Worm (Caenorhabditis elegans) whole organism, L4 larva: ENCODE measurements around the gene T08D10.3.
A peak's percentile ranks its signal among the peaks of the same experiment; 100 is the strongest.

ENCODE experiments used
- D1046.2 ChIP-seq: fragments of 200-800 bp; sonication (Bioruptor generic); IDR thresholded peaks from 2 replicates; pipeline ENCODE4 v1.3.6; 2022; ENCODE audit warnings: missing genetic modification characterization, missing compliant biosample characterization
- F44E2.7 ChIP-seq: fragments of 200-800 bp; sonication (Bioruptor generic); IDR thresholded peaks from 2 replicates; pipeline ENCODE4 v2.1.2; 2022; ENCODE audit warnings: missing genetic modification characterization, missing compliant biosample characterization
- T26A8.4 ChIP-seq: fragments of 200-800 bp; sonication (Bioruptor generic); IDR thresholded peaks from 2 replicates; pipeline ENCODE4 v1.3.6; 2022; ENCODE audit warnings: missing genetic modification characterization, missing compliant biosample characterization
- Y105C5A.15 ChIP-seq: fragments of 200-800 bp; sonication (Bioruptor generic); IDR thresholded peaks from 2 replicates; pipeline ENCODE4 v1.3.6; 2022; ENCODE audit warnings: missing genetic modification characterization, missing compliant biosample characterization
- Y5F2A.4 ChIP-seq: fragments of 200-800 bp; sonication (Bioruptor generic); optimal IDR thresholded peaks from 2 replicates; lab custom pipeline; 2018; ENCODE audit warnings: mild to moderate bottlenecking, missing genetic modification characterization, missing compliant biosample characterization
- Y75B8A.6 ChIP-seq: fragments of 200-800 bp; sonication (Bioruptor generic); IDR thresholded peaks from 2 replicates; pipeline ENCODE4 v1.3.6; 2022; ENCODE audit warnings: missing genetic modification reagents, missing genetic modification characterization, missing compliant biosample characterization
- ZK546.5 ChIP-seq, 2 experiments: sonication (generic microtip); optimal IDR thresholded peaks; 2 replicates each; lab custom pipeline; 2017; ENCODE audit warnings: missing biosample characterization in 2 of 2, missing genetic modification characterization in 2 of 2
- aha-1 ChIP-seq: fragments of 150-350 bp; peaks from one replicate; lab custom pipeline; 2014; ENCODE audit warnings: missing biosample characterization, missing genetic modification characterization
- aly-2 ChIP-seq: sonication (generic microtip); optimal IDR thresholded peaks from 2 replicates; lab custom pipeline; 2018; ENCODE audit warnings: missing biosample characterization, missing genetic modification characterization
- attf-4 ChIP-seq: sonication (generic microtip); optimal IDR thresholded peaks from 3 replicates; lab custom pipeline; 2017; ENCODE audit warnings: missing biosample characterization, missing genetic modification characterization
- ceh-20 ChIP-seq: fragments of 200-800 bp; sonication (Bioruptor generic); IDR thresholded peaks from 2 replicates; pipeline ENCODE4 v1.3.6; 2022; ENCODE audit warnings: missing genetic modification reagents, missing genetic modification characterization, missing compliant biosample characterization
- ceh-28 ChIP-seq: fragments of 150-350 bp; optimal IDR thresholded peaks from 2 replicates; lab custom pipeline; 2014; ENCODE audit warnings: missing biosample characterization, missing genetic modification reagents, missing genetic modification characterization
- ceh-32 ChIP-seq: sonication (generic microtip); optimal IDR thresholded peaks from 2 replicates; lab custom pipeline; 2016; ENCODE audit warnings: mild to moderate bottlenecking, missing genetic modification characterization, missing compliant biosample characterization; ENCODE audit not compliant: poor library complexity
- ceh-62 ChIP-seq: sonication (generic microtip); optimal IDR thresholded peaks from 2 replicates; lab custom pipeline; 2017; ENCODE audit warnings: missing biosample characterization, missing genetic modification characterization
- daf-12 ChIP-seq: fragments of 150-350 bp; optimal IDR thresholded peaks from 2 replicates; lab custom pipeline; 2014; ENCODE audit warnings: missing biosample characterization, missing genetic modification reagents, missing genetic modification characterization
- daf-8 ChIP-seq: fragments of 200-800 bp; sonication (Bioruptor generic); IDR thresholded peaks from 2 replicates; pipeline ENCODE4 v1.3.6; 2022; ENCODE audit warnings: missing genetic modification characterization, missing compliant biosample characterization
- dmd-8 ChIP-seq: fragments of 200-800 bp; sonication (Bioruptor generic); IDR thresholded peaks from 2 replicates; pipeline ENCODE4 v1.3.6; 2022; ENCODE audit warnings: missing genetic modification characterization, missing compliant biosample characterization
- dmd-9 ChIP-seq: fragments of 200-800 bp; sonication (Bioruptor generic); IDR thresholded peaks from 2 replicates; pipeline ENCODE4 v1.3.6; 2022; ENCODE audit warnings: missing genetic modification reagents, missing genetic modification characterization, missing compliant biosample characterization
- dve-1 ChIP-seq: sonication (generic microtip); optimal IDR thresholded peaks from 2 replicates; lab custom pipeline; 2017; ENCODE audit warnings: antibody characterized with exemption, mild to moderate bottlenecking, missing genetic modification characterization, missing compliant biosample characterization; ENCODE audit not compliant: insufficient read depth
- gei-8 ChIP-seq: fragments of 200-800 bp; sonication (Bioruptor generic); optimal IDR thresholded peaks from 2 replicates; lab custom pipeline; 2018; ENCODE audit warnings: mild to moderate bottlenecking, missing genetic modification characterization, missing compliant biosample characterization
- hlh-11 ChIP-seq: fragments of 200-800 bp; sonication (Bioruptor generic); optimal IDR thresholded peaks from 2 replicates; lab custom pipeline; 2018; ENCODE audit warnings: mild to moderate bottlenecking, missing genetic modification characterization, missing compliant biosample characterization
- hlh-30 ChIP-seq: sonication (generic microtip); optimal IDR thresholded peaks from 2 replicates; lab custom pipeline; 2017; ENCODE audit warnings: antibody characterized with exemption, mild to moderate bottlenecking, missing genetic modification characterization, missing compliant biosample characterization; ENCODE audit not compliant: insufficient read depth
- lin-38 ChIP-seq: fragments of 200-800 bp; sonication (Bioruptor generic); IDR thresholded peaks from 2 replicates; pipeline ENCODE4 v1.3.6; 2022; ENCODE audit warnings: missing genetic modification reagents, missing genetic modification characterization, missing compliant biosample characterization
- mdl-1 ChIP-seq, 2 experiments: fragments of 150-350 bp in 1 of 2; sonication (generic microtip) in 1 of 2; optimal IDR thresholded peaks; 2 replicates each; lab custom pipeline; 2014 to 2017; ENCODE audit warnings: missing biosample characterization in 2 of 2, missing genetic modification characterization in 2 of 2
- mdt-29 ChIP-seq: fragments of 200-800 bp; sonication (Bioruptor generic); IDR thresholded peaks from 2 replicates; pipeline ENCODE4 v1.3.6; 2022; ENCODE audit warnings: missing genetic modification reagents, missing genetic modification characterization, missing compliant biosample characterization
- mep-1 ChIP-seq: fragments of 150-350 bp; sonication (generic microtip); optimal IDR thresholded peaks from 3 replicates; lab custom pipeline; 2014; ENCODE audit warnings: missing biosample characterization, missing genetic modification characterization
- mes-2 ChIP-seq: sonication (generic microtip); optimal IDR thresholded peaks from 2 replicates; lab custom pipeline; 2016; ENCODE audit warnings: missing genotype, mild to moderate bottlenecking, missing genetic modification characterization, missing compliant biosample characterization; ENCODE audit not compliant: poor library complexity, severe bottlenecking
- mxl-2 ChIP-seq: fragments of 200-800 bp; sonication (Bioruptor generic); conservative IDR thresholded peaks from 2 replicates; pipeline ENCODE4 v1.3.6; 2022; ENCODE audit warnings: missing genetic modification reagents, missing genetic modification characterization, missing compliant biosample characterization
- mxl-3 ChIP-seq: fragments of 200-800 bp; sonication (Bioruptor generic); optimal IDR thresholded peaks from 2 replicates; lab custom pipeline; 2018; ENCODE audit warnings: mild to moderate bottlenecking, missing genetic modification characterization, missing compliant biosample characterization
- nhr-10 ChIP-seq: fragments of 150-350 bp; optimal IDR thresholded peaks from 2 replicates; lab custom pipeline; 2014; ENCODE audit warnings: missing biosample characterization, missing genetic modification characterization
- nhr-11 ChIP-seq: fragments of 150-350 bp; optimal IDR thresholded peaks from 2 replicates; lab custom pipeline; 2014; ENCODE audit warnings: missing biosample characterization, missing genetic modification characterization
- nhr-237 ChIP-seq: sonication (generic microtip); optimal IDR thresholded peaks from 2 replicates; lab custom pipeline; 2017; ENCODE audit warnings: missing biosample characterization, missing genetic modification characterization
- nhr-25 ChIP-seq: sonication (generic microtip); optimal IDR thresholded peaks from 2 replicates; lab custom pipeline; 2017; ENCODE audit warnings: missing genetic modification characterization, mild to moderate bottlenecking, missing compliant biosample characterization, antibody characterized with exemption, moderate library complexity, borderline replicate concordance; ENCODE audit not compliant: insufficient read depth
- nhr-41 ChIP-seq: fragments of 200-800 bp; sonication (Bioruptor generic); IDR thresholded peaks from 2 replicates; pipeline ENCODE4 v1.3.6; 2022; ENCODE audit warnings: missing genetic modification reagents, missing genetic modification characterization, missing compliant biosample characterization
- nhr-42 ChIP-seq: fragments of 200-800 bp; sonication (Bioruptor generic); IDR thresholded peaks from 2 replicates; pipeline ENCODE4 v1.3.6; 2022; ENCODE audit warnings: missing genetic modification characterization, missing compliant biosample characterization
- nhr-48 ChIP-seq: sonication (generic microtip); optimal IDR thresholded peaks from 2 replicates; lab custom pipeline; 2016; ENCODE audit warnings: mild to moderate bottlenecking, missing genetic modification characterization, missing compliant biosample characterization
- nhr-6 ChIP-seq: fragments of 150-350 bp; optimal IDR thresholded peaks from 2 replicates; lab custom pipeline; 2014; ENCODE audit warnings: missing biosample characterization, missing genetic modification characterization
- nhr-76 ChIP-seq: fragments of 150-350 bp; optimal IDR thresholded peaks from 2 replicates; lab custom pipeline; 2014; ENCODE audit warnings: missing biosample characterization, missing genetic modification characterization
- pqm-1 ChIP-seq: sonication (generic microtip); optimal IDR thresholded peaks from 2 replicates; lab custom pipeline; 2017; ENCODE audit warnings: missing biosample characterization, missing genetic modification characterization
- saeg-2 ChIP-seq: fragments of 200-800 bp; sonication (Bioruptor generic); IDR thresholded peaks from 2 replicates; pipeline ENCODE4 v1.3.6; 2022; ENCODE audit warnings: missing genetic modification reagents, missing genetic modification characterization, missing compliant biosample characterization
- set-16 ChIP-seq: fragments of 200-800 bp; sonication (Bioruptor generic); IDR thresholded peaks from 2 replicates; pipeline ENCODE4 v1.3.6; 2022; ENCODE audit warnings: missing genetic modification reagents, missing genetic modification characterization, missing compliant biosample characterization
- skn-1 ChIP-seq: fragments of 150-350 bp; optimal IDR thresholded peaks from 2 replicates; lab custom pipeline; 2014; ENCODE audit warnings: missing biosample characterization, missing genetic modification characterization
- snpc-1.2 ChIP-seq: fragments of 200-800 bp; sonication (Bioruptor generic); IDR thresholded peaks from 2 replicates; pipeline ENCODE4 v1.3.6; 2022; ENCODE audit warnings: missing genetic modification reagents, missing genetic modification characterization, missing compliant biosample characterization
- tag-97 ChIP-seq: fragments of 200-800 bp; sonication (Bioruptor generic); IDR thresholded peaks from 2 replicates; pipeline ENCODE4 v1.3.6; 2022; ENCODE audit warnings: missing genetic modification characterization, missing compliant biosample characterization
- tra-1 ChIP-seq: fragments of 200-800 bp; sonication (Bioruptor generic); IDR thresholded peaks from 2 replicates; pipeline ENCODE4 v1.3.6; 2022; ENCODE audit warnings: missing genetic modification reagents, missing genetic modification characterization, missing compliant biosample characterization
- unc-130 ChIP-seq: sonication (generic microtip); optimal IDR thresholded peaks from 2 replicates; lab custom pipeline; 2016; ENCODE audit warnings: missing genetic modification reagents, missing genetic modification characterization, missing compliant biosample characterization
- unc-39 ChIP-seq: sonication (generic microtip); optimal IDR thresholded peaks from 2 replicates; lab custom pipeline; 2017; ENCODE audit warnings: missing biosample characterization, missing genetic modification characterization
- vab-7 ChIP-seq: fragments of 200-800 bp; sonication (Bioruptor generic); IDR thresholded peaks from 2 replicates; pipeline ENCODE4 v1.3.6; 2022; ENCODE audit warnings: missing genetic modification reagents, missing genetic modification characterization, missing compliant biosample characterization
- zfp-2 ChIP-seq: sonication (generic microtip); optimal IDR thresholded peaks from 2 replicates; lab custom pipeline; 2016; ENCODE audit warnings: mild to moderate bottlenecking, missing genetic modification characterization, missing compliant biosample characterization
- zip-2 ChIP-seq: fragments of 150-350 bp; optimal IDR thresholded peaks from 2 replicates; lab custom pipeline; 2014; ENCODE audit warnings: missing biosample characterization, missing genetic modification characterization
- ztf-11 ChIP-seq: fragments of 150-350 bp; optimal IDR thresholded peaks from 2 replicates; lab custom pipeline; 2014; ENCODE audit warnings: missing biosample characterization, missing genetic modification characterization

The T08D10.3 gene

DNA sequence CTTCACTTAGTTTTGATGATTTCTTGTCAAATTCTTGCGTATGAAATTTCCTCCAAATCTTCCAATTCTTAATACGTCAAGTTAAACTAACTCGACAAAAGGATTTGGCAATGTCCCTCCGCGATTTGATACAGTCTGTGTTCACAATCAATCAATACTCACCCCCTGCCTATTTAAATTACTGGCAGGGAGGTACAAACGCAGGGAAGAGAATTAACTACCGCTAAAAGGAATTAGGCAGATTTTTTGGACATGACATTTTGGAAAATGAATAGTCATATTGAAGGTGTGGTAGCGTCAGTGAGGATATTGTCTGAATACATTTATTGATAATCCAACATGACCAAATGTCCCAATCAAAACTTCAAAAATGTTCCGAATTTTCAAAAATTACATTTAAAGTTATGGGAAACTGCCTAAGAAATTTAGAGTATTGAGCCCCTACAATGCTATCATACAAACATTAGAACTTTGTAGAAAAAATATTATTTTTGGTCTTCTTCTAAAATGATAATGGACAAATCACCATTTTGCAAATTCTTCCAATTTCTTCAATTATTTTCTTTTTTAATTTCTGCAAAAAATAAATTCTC, 17.8 kb upstream of the T08D10.3 start (continued):
- TF ChIP-seq aly-2 (tag; lab: Kevin White, UChicago): no peak
- no peak for TF ChIP-seq tag-97 (GFP tag; lab: Robert Waterston, UW)
- TF ChIP-seq tra-1 (GFP tag; lab: Robert Waterston, UW): peak; percentile 95
- peak; percentile 89 for TF ChIP-seq Y75B8A.6
- peak; percentile 98 for TF ChIP-seq nhr-48 (tag; lab: Kevin White, UChicago)
- TF ChIP-seq ceh-62: no peak
- peak; percentile 88 for TF ChIP-seq lin-38 (GFP tag; lab: Robert Waterston, UW)
- TF ChIP-seq dve-1 (tag; lab: Kevin White, UChicago): peak; percentile 100
- TF ChIP-seq nhr-11 (tag; lab: Kevin White, UChicago): peak; percentile 99
- no peak for TF ChIP-seq skn-1
- TF ChIP-seq Y5F2A.4 (GFP tag; lab: Kevin White, UChicago): peak; percentile 91
- TF ChIP-seq saeg-2 (GFP tag; lab: Robert Waterston, UW): peak; percentile 95
- TF ChIP-seq dmd-8 (GFP tag; lab: Robert Waterston, UW): peak; percentile 72
- peak; percentile 97 for TF ChIP-seq hlh-11 (tag; lab: Kevin White, UChicago)
- peak; percentile 68 for TF ChIP-seq nhr-41
- TF ChIP-seq vab-7 (GFP tag; lab: Robert Waterston, UW): peak; percentile 87
- peak; percentile 99 for TF ChIP-seq nhr-42 (GFP tag; lab: Robert Waterston, UW)
- peak; percentile 89; the same call in 1 of the 2 replicates for TF ChIP-seq D1046.2 (GFP tag; lab: Robert Waterston, UW)
- TF ChIP-seq mxl-2 (GFP tag; lab: Robert Waterston, UW): peak; percentile 84
- TF ChIP-seq ZK546.5 (tag; optimal IDR thresholded peaks at IDR 0.05; lab: Kevin White, UChicago): peak; percentile 31 to 75
- TF ChIP-seq ceh-20 (GFP tag; lab: Robert Waterston, UW): peak; percentile 95
- TF ChIP-seq Y105C5A.15: peak; percentile 75
- TF ChIP-seq dmd-9: peak; percentile 88
- TF ChIP-seq mdt-29: peak; percentile 95
- peak; percentile 98 for TF ChIP-seq nhr-6 (tag; lab: Kevin White, UChicago)
- TF ChIP-seq daf-12: no peak
- 0 out of 2 replicates have a peak, but pooled peaks have one; percentile 23 for TF ChIP-seq F44E2.7 (GFP tag; lab: Robert Waterston, UW)
- peak; percentile 84 for TF ChIP-seq ztf-11 (tag; lab: Kevin White, UChicago)
- TF ChIP-seq gei-8: peak; percentile 88
- no peak for TF ChIP-seq set-16
- TF ChIP-seq pqm-1 (tag; lab: Kevin White, UChicago): peak; percentile 68
- TF ChIP-seq nhr-25 (tag; lab: Kevin White, UChicago): peak; percentile 97
- TF ChIP-seq unc-130 (GFP tag; lab: Kevin White, UChicago): peak; percentile 42
- no peak; the same call in 1 of the 2 replicates for TF ChIP-seq snpc-1.2 (GFP tag; lab: Robert Waterston, UW)
- peak; percentile 94 for TF ChIP-seq hlh-30 (tag; lab: Kevin White, UChicago)
- peak; percentile 99 for TF ChIP-seq T26A8.4
- TF ChIP-seq mxl-3 (GFP tag; lab: Kevin White, UChicago): peak; percentile 92
- TF ChIP-seq ceh-32: peak; percentile 88
- peak; percentile 90 for TF ChIP-seq nhr-237 (tag; lab: Kevin White, UChicago)
- TF ChIP-seq mes-2 (tag; lab: Kevin White, UChicago): peak; percentile 99
- peak; percentile 99 for TF ChIP-seq nhr-10
- TF ChIP-seq mdl-1 (tag; optimal IDR thresholded peaks at IDR 0.05; lab: Kevin White, UChicago): peak; percentile 90 to 92
- no peak for TF ChIP-seq daf-8 (GFP tag; lab: Robert Waterston, UW)
- TF ChIP-seq zip-2 (tag; lab: Kevin White, UChicago): peak; percentile 98
- TF ChIP-seq ceh-28 (tag; lab: Kevin White, UChicago): peak; percentile 99
- peak; percentile 74 for TF ChIP-seq attf-4
- TF ChIP-seq zfp-2 (tag; lab: Kevin White, UChicago): peak; percentile 88
- peak; percentile 92 for TF ChIP-seq unc-39 (tag; lab: Kevin White, UChicago)
- TF ChIP-seq nhr-76 (tag; lab: Kevin White, UChicago): peak; percentile 82
- peak; percentile 100 for TF ChIP-seq mep-1
- TF ChIP-seq aha-1 (tag; lab: Kevin White, UChicago): peak; percentile 100
